Worm (Caenorhabditis elegans): ENCODE data around the gene ins-12.

The ins-12 gene

DNA sequence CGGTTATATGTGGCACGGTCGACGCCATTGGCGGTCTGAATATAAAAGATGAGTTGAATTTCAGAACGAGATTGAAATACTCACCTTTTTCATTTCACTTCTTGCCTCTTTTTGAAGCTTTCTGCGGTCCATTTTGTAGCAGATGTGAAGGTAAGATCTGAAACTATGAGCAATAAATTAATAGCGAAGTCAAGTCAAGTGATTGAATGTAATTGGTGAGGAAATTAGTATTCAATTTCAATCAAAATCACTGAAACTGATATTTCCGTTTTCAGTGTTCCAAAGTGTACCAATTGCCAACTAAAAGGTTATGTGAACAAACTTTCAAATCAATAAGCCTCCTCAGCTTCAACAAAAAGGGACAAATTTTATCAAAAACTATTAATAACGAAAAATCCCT is 12.7 kb upstream of the ins-12 start, which contains the start of gene C17C3.24:
TSS of gene C17C3.24 (minus strand) at position 101 of the 400 bp plus-strand sequence.
- TF ChIP-seq fos-1 (tag; optimal IDR thresholded peaks at IDR 0.05): no peak
- TF ChIP-seq nhr-21 (tag; optimal IDR thresholded peaks at IDR 0.05): no peak
- TF ChIP-seq lin-39 (tag; optimal IDR thresholded peaks at IDR 0.05): no peak
- TF ChIP-seq R02D3.7 (tag; optimal IDR thresholded peaks at IDR 0.05): no peak
- TF ChIP-seq sem-4 (tag; optimal IDR thresholded peaks at IDR 0.05): no peak
- TF ChIP-seq F13H6.1 (tag; optimal IDR thresholded peaks at IDR 0.05): no peak
- TF ChIP-seq egl-27 (tag; optimal IDR thresholded peaks at IDR 0.05): no peak
- no peak for TF ChIP-seq alr-1 (tag; optimal IDR thresholded peaks at IDR 0.05)
- no peak for TF ChIP-seq zag-1 (tag; optimal IDR thresholded peaks at IDR 0.05)
- no peak for TF ChIP-seq crh-2 (tag; optimal IDR thresholded peaks at IDR 0.05)

DNA sequence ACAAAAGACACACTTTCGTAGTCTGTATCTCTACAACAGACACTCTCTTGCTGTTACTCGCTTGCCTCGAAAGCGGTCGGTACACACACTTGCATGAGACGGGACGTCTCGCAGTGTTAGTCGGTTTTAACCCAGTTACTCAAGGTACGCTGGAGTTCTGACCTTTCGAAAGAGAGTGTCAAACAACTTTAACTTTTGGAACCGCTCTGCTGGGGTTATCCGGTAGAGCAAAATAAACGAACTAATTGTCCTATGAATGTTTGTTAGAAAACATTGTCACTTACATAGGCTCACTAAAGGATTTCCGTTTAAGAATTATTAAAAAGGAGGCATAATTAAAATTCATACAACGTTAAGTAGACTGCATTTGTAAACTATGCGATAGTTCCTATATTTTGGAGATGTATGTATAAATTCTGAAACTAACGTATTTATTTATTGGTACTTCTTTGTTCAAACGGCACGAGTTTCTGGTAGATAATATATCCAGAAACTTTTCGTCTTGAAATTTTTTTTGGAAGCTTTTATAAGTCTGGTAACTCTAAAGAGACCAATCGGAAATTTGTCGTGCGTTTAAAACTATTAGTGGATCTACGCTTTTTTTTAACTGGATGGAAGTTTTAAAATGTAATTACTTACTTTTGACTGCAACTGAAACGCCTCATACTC is 10.8 kb upstream of the ins-12 start:
- TF ChIP-seq ztf-4 (tag; optimal IDR thresholded peaks at IDR 0.05) (peak; percentile 99), sma-9 (GFP tag; optimal IDR thresholded peaks at IDR 0.05) (peak; percentile 99), sma-9 (tag; optimal IDR thresholded peaks at IDR 0.05) (peak; percentile 73), mab-5 (tag; optimal IDR thresholded peaks at IDR 0.05) (peak; percentile 96), ceh-82 (tag; optimal IDR thresholded peaks at IDR 0.05) (peak; percentile 87), skn-1 (tag; optimal IDR thresholded peaks at IDR 0.05) (peak; percentile 92), R02D3.7 (tag; optimal IDR thresholded peaks at IDR 0.05) (peak; percentile 80), mbf-1 (tag; optimal IDR thresholded peaks at IDR 0.05) (peak; percentile 61), nhr-77 (tag; optimal IDR thresholded peaks at IDR 0.05) (peak; percentile 65), zag-1 (tag; optimal IDR thresholded peaks at IDR 0.05) (peak; percentile 98), egl-27 (tag; optimal IDR thresholded peaks at IDR 0.05) (peak; percentile 99), nhr-25 (tag; optimal IDR thresholded peaks at IDR 0.05) (peak; percentile 97), nhr-21 (tag; optimal IDR thresholded peaks at IDR 0.05) (peak; percentile 99), Y55F3AM.14 (GFP tag; optimal IDR thresholded peaks at IDR 0.05) (peak; percentile 95), alr-1 (tag; optimal IDR thresholded peaks at IDR 0.05) (no peak), C34F6.9 (tag; optimal IDR thresholded peaks at IDR 0.05) (peak; percentile 99), crh-2 (tag; optimal IDR thresholded peaks at IDR 0.05) (peak; percentile 99), unc-55 (GFP tag; optimal IDR thresholded peaks at IDR 0.05) (peak; percentile 99), nhr-10 (tag; optimal IDR thresholded peaks at IDR 0.05) (peak; percentile 95), lin-13 (GFP tag; optimal IDR thresholded peaks at IDR 0.05) (peak; percentile 98), lsy-2 (tag; optimal IDR thresholded peaks at IDR 0.05) (peak; percentile 94 to 97), elt-3 (tag; optimal IDR thresholded peaks at IDR 0.05) (no peak), lin-11 (tag; optimal IDR thresholded peaks at IDR 0.05) (peak; percentile 98), nhr-23 (tag; optimal IDR thresholded peaks at IDR 0.05) (no peak), ZK546.5 (tag; optimal IDR thresholded peaks at IDR 0.05) (peak; percentile 58), aly-2 (tag; optimal IDR thresholded peaks at IDR 0.05) (peak; percentile 100), F13H6.1 (tag; optimal IDR thresholded peaks at IDR 0.05) (peak; percentile 98), nhr-12 (tag; optimal IDR thresholded peaks at IDR 0.05) (peak; percentile 74), lin-39 (tag; optimal IDR thresholded peaks at IDR 0.05) (peak; percentile 91), unc-62 (GFP tag; optimal IDR thresholded peaks at IDR 0.05) (peak; percentile 86), nhr-237 (tag; optimal IDR thresholded peaks at IDR 0.05) (peak; percentile 88), sma-3 (GFP tag; optimal IDR thresholded peaks at IDR 0.05) (peak; percentile 98), sem-4 (tag; optimal IDR thresholded peaks at IDR 0.05) (peak; percentile 98), elt-1 (tag; optimal IDR thresholded peaks at IDR 0.05) (no peak), ztf-1 (GFP tag; conservative IDR thresholded peaks at IDR 0.05) (no peak), ama-1 (optimal IDR thresholded peaks at IDR 0.05) (peak; percentile 100), unc-39 (tag; optimal IDR thresholded peaks at IDR 0.05) (peak; percentile 76), gmeb-1 (tag; optimal IDR thresholded peaks at IDR 0.05) (peak; percentile 95), dmd-4 (tag; optimal IDR thresholded peaks at IDR 0.05) (peak; percentile 71), snpc-4 (tag; optimal IDR thresholded peaks at IDR 0.05) (peak; percentile 100), fos-1 (tag; optimal IDR thresholded peaks at IDR 0.05) (peak; percentile 98), nhr-11 (tag; optimal IDR thresholded peaks at IDR 0.05) (peak; percentile 81), blmp-1 (tag; optimal IDR thresholded peaks at IDR 0.05; ENCODE audit: insufficient read depth) (peak; percentile 90), nhr-6 (tag; optimal IDR thresholded peaks at IDR 0.05) (peak; percentile 98), ceh-16 (tag; optimal IDR thresholded peaks at IDR 0.05) (peak; percentile 93), ztf-11 (tag; optimal IDR thresholded peaks at IDR 0.05) (peak; percentile 62), mdl-1 (tag; optimal IDR thresholded peaks at IDR 0.05) (peak; percentile 88 to 92), peb-1 (tag; optimal IDR thresholded peaks at IDR 0.05) (peak; percentile 59), nhr-129 (tag; optimal IDR thresholded peaks at IDR 0.05) (peak; percentile 99)

Measured in whole organism, L2 larva.